Worm (Caenorhabditis elegans) whole organism, late embryonic: ENCODE results near the gene rpb-12.

Source experiments
- C08G9.2 ChIP-seq: sonication (generic microtip); optimal IDR thresholded peaks from 2 replicates; lab custom pipeline; 2016; ENCODE audit warnings: mild to moderate bottlenecking, missing genetic modification characterization, moderate library complexity, missing compliant biosample characterization
- C38D4.7 ChIP-seq: fragments of 200-800 bp; sonication (Bioruptor generic); optimal IDR thresholded peaks from 2 replicates; lab custom pipeline; 2018; ENCODE audit warnings: mild to moderate bottlenecking, missing genetic modification characterization, moderate library complexity, missing compliant biosample characterization
- F13H6.1 ChIP-seq: sonication (generic microtip); optimal IDR thresholded peaks from 2 replicates; lab custom pipeline; 2016; ENCODE audit warnings: missing genetic modification characterization, missing compliant biosample characterization
- K09A11.1 ChIP-seq: sonication (generic microtip); optimal IDR thresholded peaks from 2 replicates; lab custom pipeline; 2017; ENCODE audit warnings: antibody characterized with exemption, mild to moderate bottlenecking, missing genetic modification characterization, missing compliant biosample characterization; ENCODE audit not compliant: insufficient read depth
- Y22D7AL.16 ChIP-seq: sonication (generic microtip); optimal IDR thresholded peaks from 2 replicates; lab custom pipeline; 2016; ENCODE audit warnings: missing genetic modification characterization, missing compliant biosample characterization
- ceh-14 ChIP-seq: sonication (generic microtip); optimal IDR thresholded peaks from 2 replicates; lab custom pipeline; 2016; ENCODE audit warnings: missing genotype, missing genetic modification characterization, missing compliant biosample characterization
- ceh-19 ChIP-seq: fragments of 200-800 bp; sonication (Bioruptor generic); optimal IDR thresholded peaks from 2 replicates; lab custom pipeline; 2018; ENCODE audit warnings: mild to moderate bottlenecking, missing genetic modification characterization, missing compliant biosample characterization
- ceh-30 ChIP-seq: fragments of 150-350 bp; optimal IDR thresholded peaks from 2 replicates; lab custom pipeline; 2014; ENCODE audit warnings: missing biosample characterization, missing genetic modification characterization
- ceh-31 ChIP-seq: sonication (generic microtip); optimal IDR thresholded peaks from 2 replicates; lab custom pipeline; 2016; ENCODE audit warnings: missing genetic modification characterization, missing compliant biosample characterization
- ceh-48 ChIP-seq: sonication (generic microtip); optimal IDR thresholded peaks from 2 replicates; lab custom pipeline; 2016; ENCODE audit warnings: missing genetic modification characterization, inconsistent platforms, missing compliant biosample characterization
- ceh-6 ChIP-seq: fragments of 200-800 bp; sonication (Bioruptor generic); optimal IDR thresholded peaks from 2 replicates; lab custom pipeline; 2018; ENCODE audit warnings: mild to moderate bottlenecking, missing genetic modification characterization, missing compliant biosample characterization
- ceh-9 ChIP-seq: sonication (generic microtip); optimal IDR thresholded peaks from 2 replicates; lab custom pipeline; 2016; ENCODE audit warnings: mild to moderate bottlenecking, missing genetic modification characterization, inconsistent platforms, missing compliant biosample characterization
- che-1 ChIP-seq: sonication (generic microtip); optimal IDR thresholded peaks from 2 replicates; lab custom pipeline; 2016; ENCODE audit warnings: mild to moderate bottlenecking, missing genetic modification characterization, missing compliant biosample characterization
- dmd-4 ChIP-seq: sonication (generic microtip); optimal IDR thresholded peaks from 2 replicates; lab custom pipeline; 2016; ENCODE audit warnings: borderline replicate concordance, missing genetic modification characterization, missing compliant biosample characterization
- elt-4 ChIP-seq: sonication (generic microtip); optimal IDR thresholded peaks from 2 replicates; lab custom pipeline; 2016; ENCODE audit warnings: missing genetic modification characterization, missing compliant biosample characterization
- ets-4 ChIP-seq: sonication (generic microtip); optimal IDR thresholded peaks from 2 replicates; lab custom pipeline; 2016; ENCODE audit warnings: missing genetic modification characterization, missing compliant biosample characterization
- fkh-6 ChIP-seq: sonication (generic microtip); optimal IDR thresholded peaks from 2 replicates; lab custom pipeline; 2016; ENCODE audit warnings: missing genetic modification characterization, missing compliant biosample characterization
- hlh-6 ChIP-seq: sonication (generic microtip); optimal IDR thresholded peaks from 2 replicates; lab custom pipeline; 2016; ENCODE audit warnings: missing genotype, missing genetic modification characterization, missing compliant biosample characterization
- lim-6 ChIP-seq: sonication (generic microtip); optimal IDR thresholded peaks from 2 replicates; lab custom pipeline; 2016; ENCODE audit warnings: missing genetic modification characterization, missing compliant biosample characterization
- mec-3 ChIP-seq: sonication (generic microtip); optimal IDR thresholded peaks from 2 replicates; lab custom pipeline; 2016; ENCODE audit warnings: borderline replicate concordance, missing genetic modification characterization, missing compliant biosample characterization
- pax-1 ChIP-seq: fragments of 150-350 bp; optimal IDR thresholded peaks from 2 replicates; lab custom pipeline; 2014; ENCODE audit warnings: missing biosample characterization, missing genetic modification characterization
- pha-2 ChIP-seq: sonication (generic microtip); optimal IDR thresholded peaks from 2 replicates; lab custom pipeline; 2017; ENCODE audit warnings: mild to moderate bottlenecking, missing genetic modification characterization, missing compliant biosample characterization
- pros-1 ChIP-seq: fragments of 150-350 bp; optimal IDR thresholded peaks from 2 replicates; lab custom pipeline; 2014; ENCODE audit warnings: missing biosample characterization, missing genetic modification reagents, missing genetic modification characterization
- ref-2 ChIP-seq: sonication (generic microtip); optimal IDR thresholded peaks from 2 replicates; lab custom pipeline; 2016; ENCODE audit warnings: missing genetic modification characterization, missing compliant biosample characterization
- rnt-1 ChIP-seq: sonication (generic microtip); optimal IDR thresholded peaks from 2 replicates; lab custom pipeline; 2016; ENCODE audit warnings: missing genetic modification characterization, missing compliant biosample characterization
- sdc-2 ChIP-seq: sonication (generic microtip); optimal IDR thresholded peaks from 2 replicates; lab custom pipeline; 2016; ENCODE audit warnings: missing genotype, missing genetic modification characterization, missing compliant biosample characterization
- sox-4 ChIP-seq: sonication (generic microtip); optimal IDR thresholded peaks from 2 replicates; lab custom pipeline; 2017; ENCODE audit warnings: mild to moderate bottlenecking, missing genetic modification characterization, inconsistent platforms, missing compliant biosample characterization
- tbx-2 ChIP-seq: sonication (generic microtip); optimal IDR thresholded peaks from 2 replicates; lab custom pipeline; 2016; ENCODE audit warnings: missing genetic modification characterization, missing compliant biosample characterization
- tbx-7 ChIP-seq: sonication (generic microtip); optimal IDR thresholded peaks from 2 replicates; lab custom pipeline; 2016; ENCODE audit warnings: missing genotype, missing genetic modification characterization, missing compliant biosample characterization
- unc-3 ChIP-seq, 2 experiments: fragments of 200-800 bp in 1 of 2; sonication (Bioruptor generic) in 1 of 2; sonication (generic microtip) in 1 of 2; conservative IDR thresholded peaks in 1 of 2; optimal IDR thresholded peaks in 1 of 2; 2 replicates each; pipeline versions ENCODE4 v1.3.6 to Lab custom; 2016 to 2022; ENCODE audit warnings: missing compliant biosample characterization in 2 of 2, missing genetic modification characterization in 2 of 2, missing genetic modification reagents in 1 of 2
- unc-86 ChIP-seq: sonication (generic microtip); optimal IDR thresholded peaks from 2 replicates; lab custom pipeline; 2016; ENCODE audit warnings: missing genetic modification characterization, missing compliant biosample characterization

Gene rpb-12

ce11 chrIV:9120220-9120619 lies 26.4 kb downstream of the rpb-12 start:
- TF ChIP-seq ceh-48 = no peak
- TF ChIP-seq, all 69 proteins: peak for 0

ce11 chrIV:9118792-9119191 lies 27.9 kb downstream of the rpb-12 start, which contains the start of gene nrfl-1:
Gene nrfl-1, plus strand, starts transcription at chrIV:9119092.
- no peak for TF ChIP-seq sox-4 (tag; lab: Kevin White, UChicago)
- TF ChIP-seq Y22D7AL.16 (tag; lab: Kevin White, UChicago) = no peak
- TF ChIP-seq dmd-4 = no peak
- no peak for TF ChIP-seq pha-2 (tag; lab: Kevin White, UChicago)
- no peak for TF ChIP-seq sdc-2
- no peak for TF ChIP-seq hlh-6
- no peak for TF ChIP-seq tbx-2 (tag; lab: Kevin White, UChicago)
- no peak for TF ChIP-seq fkh-6 (tag; lab: Kevin White, UChicago)
- no peak for TF ChIP-seq rnt-1 (tag; lab: Kevin White, UChicago)
- TF ChIP-seq ceh-9 (tag; lab: Kevin White, UChicago) = no peak
- no peak for TF ChIP-seq unc-86 (tag; lab: Kevin White, UChicago)
- TF ChIP-seq mec-3 (tag; lab: Kevin White, UChicago) = no peak
- TF ChIP-seq che-1 (tag; lab: Kevin White, UChicago) = no peak
- TF ChIP-seq ceh-30 (tag; lab: Kevin White, UChicago) = no peak
- no peak for TF ChIP-seq lim-6 (tag; lab: Kevin White, UChicago)
- no peak for TF ChIP-seq C08G9.2 (tag; lab: Kevin White, UChicago)
- no peak for TF ChIP-seq unc-3 (GFP tag; conservative IDR thresholded peaks at IDR 0.05; lab: Robert Waterston, UW)
- no peak for TF ChIP-seq unc-3 (tag; optimal IDR thresholded peaks at IDR 0.05; lab: Kevin White, UChicago)

- TF ChIP-seq ceh-19 (GFP tag; lab: Kevin White, UChicago) (no peak), K09A11.1 (tag; lab: Kevin White, UChicago) (no peak), fkh-6 (tag; lab: Kevin White, UChicago) (no peak), tbx-7 (no peak), pros-1 (tag; lab: Kevin White, UChicago) (no peak)
Observed at ce11 chrIV:9118348-9118747, 28.3 kb downstream of the rpb-12 start.

ce11 chrIV:9117700-9118099 lies 29.0 kb downstream of the rpb-12 start:
- no peak for TF ChIP-seq ets-4 (tag; lab: Kevin White, UChicago)

ce11 chrIV:9116452-9116851 lies 30.2 kb downstream of the rpb-12 start:
- TF ChIP-seq elt-4 (tag; lab: Kevin White, UChicago) (no peak), F13H6.1 (tag; lab: Kevin White, UChicago) (no peak), pax-1 (tag; lab: Kevin White, UChicago) (no peak), ref-2 (tag; lab: Kevin White, UChicago) (no peak)

ce11 chrIV:9114078-9114477 lies 32.6 kb downstream of the rpb-12 start:
- TF ChIP-seq tbx-2 (tag; lab: Kevin White, UChicago) (no peak), ceh-30 (tag; lab: Kevin White, UChicago) (no peak), C38D4.7 (no peak), ceh-31 (no peak), pros-1 (tag; lab: Kevin White, UChicago) (no peak), ceh-14 (no peak), rnt-1 (tag; lab: Kevin White, UChicago) (no peak), ceh-6 (GFP tag; lab: Kevin White, UChicago) (no peak), pax-1 (tag; lab: Kevin White, UChicago) (no peak)
